Fruit fly (Drosophila melanogaster): ENCODE results near the gene CG8281.

DNA sequence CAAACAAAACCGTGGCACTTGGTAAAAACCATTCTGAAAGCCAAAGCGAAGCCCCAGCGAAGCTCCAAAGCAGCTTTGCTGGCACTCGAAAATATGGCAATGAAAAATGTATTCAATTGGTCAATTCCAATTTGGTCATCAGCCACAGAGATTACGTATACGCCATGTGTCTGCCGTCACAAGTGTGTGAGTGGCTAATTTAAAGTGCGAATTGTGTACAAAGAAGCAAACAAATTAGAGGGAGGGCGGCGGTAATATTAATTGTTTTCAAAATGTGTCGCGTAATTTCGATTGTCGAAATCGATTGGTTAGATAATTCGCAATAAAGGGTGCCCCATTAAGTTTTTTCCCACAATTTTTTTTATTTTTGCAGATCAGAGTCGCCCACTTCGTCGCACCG, 37.5 kb downstream of the CG8281 start:
- TF ChIP-seq CTCF (optimal IDR thresholded peaks at IDR 0.05): no peak
- TF ChIP-seq CG8478 (optimal IDR thresholded peaks at IDR 0.05): no peak
